Fruit fly (Drosophila melanogaster) whole organism: ENCODE measurements around the gene CG18599.

ENCODE experiments used
- Dll ChIP-seq: fragments of >200 bp; optimal IDR thresholded peaks from 2 replicates; lab custom pipeline; 2017
- EcR ChIP-seq, 2 experiments: fragments of >200 bp; optimal IDR thresholded peaks; 2 replicates each; lab custom pipeline; 2017; ENCODE audit warnings: missing biosample characterization in 2 of 2, missing genetic modification characterization in 2 of 2, missing genetic modification reagents in 2 of 2
- pan ChIP-seq: fragments of >200 bp; optimal IDR thresholded peaks from 2 replicates; lab custom pipeline; 2017
- usp ChIP-seq: fragments of >200 bp; optimal IDR thresholded peaks from 2 replicates; lab custom pipeline; 2017; ENCODE audit warnings: missing biosample characterization, missing genetic modification characterization, mixed read lengths

- TF ChIP-seq usp (GFP tag; lab: Kevin White, UChicago) = no peak
- no peak for TF ChIP-seq Dll (lab: Kevin White, UChicago)
- TF ChIP-seq pan = no peak
- TF ChIP-seq EcR (GFP tag; optimal IDR thresholded peaks at IDR 0.05; lab: Kevin White, UChicago) = no peak
Measured at dm6 chr3R:18226809-18227157, 40.8 kb upstream of the CG18599 start.
